Worm (Caenorhabditis elegans) whole organism, mixed stage, embryonic: Measurements from ENCODE around the gene aakb-1.

ENCODE experiments used
- nhr-28 ChIP-seq: fragments of 150-350 bp; optimal IDR thresholded peaks from 2 replicates; lab custom pipeline; 2014; ENCODE audit warnings: missing biosample characterization, missing genetic modification characterization
- snpc-4 ChIP-seq: fragments of 150-350 bp; optimal IDR thresholded peaks from 2 replicates; lab custom pipeline; 2014; ENCODE audit warnings: missing biosample characterization, missing genetic modification characterization

ce11 chrX:13709060-13709459 lies 46.5 kb upstream of the aakb-1 start:
- TF ChIP-seq nhr-28 (tag; lab: Kevin White, UChicago) = no peak
- TF ChIP-seq snpc-4 (tag; lab: Kevin White, UChicago) = no peak
